Fruit fly (Drosophila melanogaster) whole organism, embryonic: ENCODE results near the gene CG13876.

Experiments
- Ada2b ChIP-seq: fragments of 200-800 bp; sonication (Bioruptor generic); IDR thresholded peaks from 2 replicates; pipeline ENCODE4 v1.3.6; 2022; ENCODE audit warnings: missing biosample characterization, missing genetic modification characterization
- Atf3 ChIP-seq: fragments of 200-800 bp; sonication (Bioruptor generic); optimal IDR thresholded peaks from 3 replicates; lab custom pipeline; 2016; ENCODE audit warnings: missing biosample characterization, missing genetic modification characterization
- BEAF-32 ChIP-seq: fragments of 200-800 bp; sonication (Bioruptor generic); optimal IDR thresholded peaks from 3 replicates; lab custom pipeline; 2017; ENCODE audit warnings: missing biosample characterization, missing genetic modification characterization, mild to moderate bottlenecking, moderate library complexity, missing genetic modification reagents
- C15 ChIP-seq: fragments of 200-800 bp; sonication (Bioruptor generic); IDR thresholded peaks from 3 replicates; pipeline ENCODE4 v1.3.6; 2022; ENCODE audit warnings: missing biosample characterization, missing genetic modification characterization
- CG10267 ChIP-seq: fragments of 200-800 bp; sonication (Bioruptor generic); optimal IDR thresholded peaks from 2 replicates; lab custom pipeline; 2018; ENCODE audit warnings: missing biosample characterization, mild to moderate bottlenecking, missing genetic modification characterization, moderate library complexity
- CG10543 ChIP-seq: fragments of 200-800 bp; sonication (Bioruptor generic); optimal IDR thresholded peaks from 3 replicates; lab custom pipeline; 2017; ENCODE audit warnings: missing biosample characterization, mild to moderate bottlenecking, missing genetic modification characterization, moderate library complexity
- CG11398 ChIP-seq: fragments of 200-800 bp; sonication (Bioruptor generic); optimal IDR thresholded peaks from 2 replicates; lab custom pipeline; 2016; ENCODE audit warnings: missing biosample characterization, missing genetic modification characterization
- CG11504 ChIP-seq: fragments of 200-800 bp; sonication (Bioruptor generic); optimal IDR thresholded peaks from 3 replicates; lab custom pipeline; 2019; ENCODE audit warnings: missing biosample characterization, mild to moderate bottlenecking, missing genetic modification characterization, moderate library complexity
- CG12299 ChIP-seq: fragments of 200-800 bp; sonication (Bioruptor generic); optimal IDR thresholded peaks from 2 replicates; lab custom pipeline; 2018; ENCODE audit warnings: missing biosample characterization, mild to moderate bottlenecking, missing genetic modification characterization
- CG12659 ChIP-seq: fragments of 200-800 bp; sonication (Bioruptor generic); optimal IDR thresholded peaks from 3 replicates; lab custom pipeline; 2017; ENCODE audit warnings: mild to moderate bottlenecking, missing biosample characterization, missing genetic modification reagents, missing genetic modification characterization
- CG12744 ChIP-seq: fragments of 200-800 bp; sonication (Bioruptor generic); optimal IDR thresholded peaks from 2 replicates; lab custom pipeline; 2016; ENCODE audit warnings: missing biosample characterization, missing genetic modification characterization
- CG12942 ChIP-seq: fragments of 200-800 bp; sonication (Bioruptor generic); optimal IDR thresholded peaks from 3 replicates; lab custom pipeline; 2016; ENCODE audit warnings: missing biosample characterization, missing genetic modification characterization
- CG13287 ChIP-seq: fragments of 200-800 bp; sonication (Bioruptor generic); IDR thresholded peaks from 2 replicates; pipeline ENCODE4 v1.3.6; 2022; ENCODE audit warnings: missing biosample characterization, missing genetic modification characterization; ENCODE audit not compliant: partially characterized antibody
- CG13296 ChIP-seq: fragments of 200-800 bp; sonication (Bioruptor generic); optimal IDR thresholded peaks from 3 replicates; lab custom pipeline; 2018; ENCODE audit warnings: missing biosample characterization, mild to moderate bottlenecking, missing genetic modification characterization
- CG13424 ChIP-seq: fragments of 200-800 bp; sonication (Bioruptor generic); optimal IDR thresholded peaks from 2 replicates; lab custom pipeline; 2019; ENCODE audit warnings: missing biosample characterization, mild to moderate bottlenecking, missing genetic modification characterization, moderate library complexity
- CG14050 ChIP-seq: fragments of 200-800 bp; sonication (Bioruptor generic); IDR thresholded peaks from 3 replicates; pipeline ENCODE4 v1.3.6; 2022; ENCODE audit warnings: missing biosample characterization, missing genetic modification characterization
- CG14667 ChIP-seq: fragments of 200-800 bp; sonication (Bioruptor generic); IDR thresholded peaks from 2 replicates; pipeline ENCODE4 v1.3.6; 2022; ENCODE audit warnings: missing biosample characterization, missing genetic modification characterization
- CG15011 ChIP-seq: fragments of 200-800 bp; sonication (Bioruptor generic); optimal IDR thresholded peaks from 3 replicates; lab custom pipeline; 2018; ENCODE audit warnings: missing biosample characterization, mild to moderate bottlenecking, missing genetic modification characterization
- CG16779 ChIP-seq: fragments of 200-800 bp; sonication (Bioruptor generic); IDR thresholded peaks from 2 replicates; pipeline ENCODE4 v1.3.6; 2022; ENCODE audit warnings: missing biosample characterization, missing genetic modification characterization
- CG16863 ChIP-seq: fragments of 200-800 bp; sonication (Bioruptor generic); optimal IDR thresholded peaks from 3 replicates; lab custom pipeline; 2016; ENCODE audit warnings: missing biosample characterization, missing genetic modification characterization
- CG2202 ChIP-seq: fragments of 200-800 bp; sonication (Bioruptor generic); optimal IDR thresholded peaks from 2 replicates; lab custom pipeline; 2018; ENCODE audit warnings: missing biosample characterization, mild to moderate bottlenecking, missing genetic modification characterization
- CG32532 ChIP-seq: fragments of 200-800 bp; sonication (Bioruptor generic); IDR thresholded peaks from 2 replicates; pipeline ENCODE4 v1.3.6; 2022; ENCODE audit warnings: missing biosample characterization, missing genetic modification characterization
- CG4854 ChIP-seq: fragments of 200-800 bp; sonication (Bioruptor generic); optimal IDR thresholded peaks from 2 replicates; lab custom pipeline; 2016; ENCODE audit warnings: missing biosample characterization, missing genetic modification characterization, inconsistent platforms
- CG7372 ChIP-seq: fragments of 200-800 bp; sonication (Bioruptor generic); IDR thresholded peaks from 2 replicates; pipeline ENCODE4 v1.3.6; 2022; ENCODE audit warnings: missing biosample characterization, missing genetic modification characterization
- CG7745 ChIP-seq: fragments of 200-800 bp; sonication (Bioruptor generic); optimal IDR thresholded peaks from 2 replicates; lab custom pipeline; 2018; ENCODE audit warnings: missing biosample characterization, mild to moderate bottlenecking, missing genetic modification characterization, moderate library complexity
- CG7786 ChIP-seq: fragments of 200-800 bp; sonication (Bioruptor generic); optimal IDR thresholded peaks from 2 replicates; lab custom pipeline; 2016; ENCODE audit warnings: missing biosample characterization, missing genetic modification characterization
- CG8089 ChIP-seq: fragments of 200-800 bp; sonication (Bioruptor generic); optimal IDR thresholded peaks from 3 replicates; lab custom pipeline; 2016; ENCODE audit warnings: missing biosample characterization, missing genetic modification characterization
- Dll ChIP-seq: fragments of 200-800 bp; sonication (Bioruptor generic); IDR thresholded peaks from 4 replicates; pipeline ENCODE4 v1.3.6; 2022; ENCODE audit warnings: missing biosample characterization, missing genetic modification characterization; ENCODE audit not compliant: partially characterized antibody
- E2f2 ChIP-seq: fragments of 200-800 bp; sonication (Bioruptor generic); IDR thresholded peaks from 2 replicates; pipeline ENCODE4 v1.3.6; 2022; ENCODE audit warnings: missing biosample characterization, missing genetic modification characterization
- Elba2 ChIP-seq: fragments of 200-800 bp; sonication (Bioruptor generic); optimal IDR thresholded peaks from 3 replicates; lab custom pipeline; 2016; ENCODE audit warnings: missing biosample characterization, missing genetic modification characterization
- Ets65A ChIP-seq: fragments of 200-800 bp; sonication (Bioruptor generic); peaks from one replicate; lab custom pipeline; 2016; ENCODE audit warnings: missing biosample characterization, missing genetic modification characterization
- HmgD ChIP-seq: fragments of 200-800 bp; sonication (Bioruptor generic); optimal IDR thresholded peaks from 3 replicates; lab custom pipeline; 2016; ENCODE audit warnings: missing biosample characterization, missing genetic modification characterization
- Meics ChIP-seq: fragments of 200-800 bp; sonication (Bioruptor generic); optimal IDR thresholded peaks from 2 replicates; lab custom pipeline; 2017; ENCODE audit warnings: missing biosample characterization, mild to moderate bottlenecking, missing genetic modification characterization
- Optix ChIP-seq: fragments of 200-800 bp; sonication (Bioruptor generic); IDR thresholded peaks from 3 replicates; pipeline ENCODE4 v1.3.6; 2022; ENCODE audit warnings: missing biosample characterization, missing genetic modification characterization
- Six4 ChIP-seq: fragments of 200-800 bp; sonication (Bioruptor generic); optimal IDR thresholded peaks from 2 replicates; lab custom pipeline; 2016; ENCODE audit warnings: missing biosample characterization, missing genetic modification characterization
- Sox102F ChIP-seq: fragments of 200-800 bp; sonication (Bioruptor generic); optimal IDR thresholded peaks from 2 replicates; lab custom pipeline; 2018; ENCODE audit warnings: missing biosample characterization, mild to moderate bottlenecking, missing genetic modification characterization, moderate library complexity
- bowl ChIP-seq: fragments of 200-800 bp; sonication (Bioruptor generic); IDR thresholded peaks from 2 replicates; pipeline ENCODE4 v1.3.6; 2022; ENCODE audit warnings: missing biosample characterization, missing genetic modification characterization
- crp ChIP-seq, 2 experiments: fragments of 200-800 bp; sonication (Bioruptor generic); optimal IDR thresholded peaks; 2 replicates in 1 of 2; 3 replicates in 1 of 2; lab custom pipeline; 2017; ENCODE audit warnings: missing biosample characterization in 2 of 2, missing genetic modification characterization in 2 of 2, mild to moderate bottlenecking in 1 of 2, moderate library complexity in 1 of 2
- dm ChIP-seq: fragments of 200-800 bp; sonication (Bioruptor generic); optimal IDR thresholded peaks from 3 replicates; lab custom pipeline; 2016; ENCODE audit warnings: missing biosample characterization, missing genetic modification characterization
- ems ChIP-seq: fragments of 200-800 bp; sonication (Bioruptor generic); optimal IDR thresholded peaks from 3 replicates; lab custom pipeline; 2016; ENCODE audit warnings: missing biosample characterization, missing genetic modification characterization
- ewg ChIP-seq: fragments of 200-800 bp; sonication (Bioruptor generic); optimal IDR thresholded peaks from 3 replicates; lab custom pipeline; 2017; ENCODE audit warnings: mild to moderate bottlenecking, missing biosample characterization, missing genetic modification reagents, missing genetic modification characterization
- h ChIP-seq: fragments of >200 bp; optimal IDR thresholded peaks from 2 replicates; lab custom pipeline; 2017
- mld ChIP-seq: fragments of 200-800 bp; sonication (Bioruptor generic); IDR thresholded peaks from 3 replicates; pipeline ENCODE4 v1.3.6; 2022; ENCODE audit warnings: missing biosample characterization, missing genetic modification characterization; ENCODE audit not compliant: partially characterized antibody
- peb ChIP-seq: fragments of 200-800 bp; sonication (Bioruptor generic); IDR thresholded peaks from 2 replicates; pipeline ENCODE4 v1.3.6; 2022; ENCODE audit warnings: missing biosample characterization, missing genetic modification characterization
- repo ChIP-seq: fragments of 200-800 bp; sonication (Bioruptor generic); optimal IDR thresholded peaks from 2 replicates; lab custom pipeline; 2016; ENCODE audit warnings: missing biosample characterization, missing genetic modification characterization
- rib ChIP-seq: fragments of 200-800 bp; sonication (Bioruptor generic); IDR thresholded peaks from 2 replicates; pipeline ENCODE4 v1.3.6; 2022; ENCODE audit warnings: missing biosample characterization, missing genetic modification characterization
- row ChIP-seq: fragments of 200-800 bp; sonication (Bioruptor generic); IDR thresholded peaks from 3 replicates; pipeline ENCODE4 v1.3.6; 2022; ENCODE audit warnings: missing biosample characterization, missing genetic modification characterization
- slou ChIP-seq: fragments of 200-800 bp; sonication (Bioruptor generic); optimal IDR thresholded peaks from 3 replicates; lab custom pipeline; 2016; ENCODE audit warnings: missing biosample characterization, missing genetic modification characterization
- ssp ChIP-seq: fragments of 200-800 bp; sonication (Bioruptor generic); IDR thresholded peaks from 2 replicates; pipeline ENCODE4 v1.3.6; 2022; ENCODE audit warnings: missing biosample characterization, missing genetic modification characterization
- tna ChIP-seq: fragments of 200-800 bp; sonication (Bioruptor generic); IDR thresholded peaks from 2 replicates; pipeline ENCODE4 v1.3.6; 2022; ENCODE audit warnings: missing biosample characterization, missing genetic modification characterization; ENCODE audit not compliant: partially characterized antibody
- zen ChIP-seq: fragments of 200-800 bp; sonication (Bioruptor generic); optimal IDR thresholded peaks from 3 replicates; lab custom pipeline; 2018; ENCODE audit warnings: missing biosample characterization, mild to moderate bottlenecking, missing genetic modification characterization, moderate library complexity

CG13876 gene

DNA sequence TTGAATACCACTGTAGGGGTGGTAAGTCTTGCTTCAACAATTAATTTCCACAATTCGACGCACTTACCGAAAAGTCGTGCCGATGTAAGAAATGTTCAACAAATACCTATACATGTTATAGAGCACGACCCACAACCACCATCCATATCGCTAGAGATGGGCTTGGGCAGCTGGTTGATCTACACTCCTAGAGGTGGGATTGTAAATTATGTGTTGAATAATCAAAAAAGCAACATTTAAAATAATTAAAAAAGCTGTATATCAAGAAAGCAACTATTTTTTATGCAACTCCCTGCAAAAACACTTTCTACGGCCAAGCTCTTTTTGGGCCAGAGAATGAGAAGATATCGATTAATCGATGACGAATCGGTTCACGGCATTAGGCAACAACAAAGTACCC lies 21.7 kb upstream of the CG13876 start, which contains the start of the genes CG34140, Mkp and Mtch (continued):
- TF ChIP-seq CG10267: peak; percentile 87
- peak; percentile 69 for TF ChIP-seq Six4 (GFP tag; lab: Kevin White, UChicago)
- TF ChIP-seq CG8089 (GFP tag; lab: Kevin White, UChicago): peak; percentile 75
- TF ChIP-seq CG32532: peak; percentile 91
- TF ChIP-seq CG2202 (tag; lab: Kevin White, UChicago): peak; percentile 71
- TF ChIP-seq zen (tag; lab: Kevin White, UChicago): peak; percentile 78
- TF ChIP-seq CG13296 (GFP tag; lab: Kevin White, UChicago): no peak
- peak; percentile 94 for TF ChIP-seq row (GFP tag; lab: Robert Waterston, UW)
- TF ChIP-seq bowl: peak; percentile 47; the same call in 1 of the 2 replicates
- no peak for TF ChIP-seq CG7745
- TF ChIP-seq CG12744: peak; percentile 82
- peak; percentile 90 for TF ChIP-seq tna (GFP tag; lab: Robert Waterston, UW)
- peak; percentile 89 for TF ChIP-seq CG7786
- TF ChIP-seq Ets65A (GFP tag; lab: Kevin White, UChicago): peak; percentile 99
- no peak for TF ChIP-seq Sox102F (GFP tag; lab: Kevin White, UChicago)
- no peak for TF ChIP-seq CG11504
- TF ChIP-seq Dll: peak; percentile 98
- TF ChIP-seq dm (GFP tag; lab: Kevin White, UChicago): peak; percentile 85
- TF ChIP-seq C15 (GFP tag; lab: Robert Waterston, UW): peak; percentile 67; the same call in 1 of the 3 replicates
- TF ChIP-seq CG14667 (GFP tag; lab: Robert Waterston, UW): peak; percentile 70
- peak; percentile 88 for TF ChIP-seq CG13424
- TF ChIP-seq CG15011 (GFP tag; lab: Kevin White, UChicago): no peak
- no peak for TF ChIP-seq CG4854 (GFP tag; lab: Kevin White, UChicago)
- TF ChIP-seq ems (GFP tag; lab: Kevin White, UChicago): peak; percentile 68
- TF ChIP-seq BEAF-32 (GFP tag; lab: Kevin White, UChicago): peak; percentile 97
- peak; percentile 85 for TF ChIP-seq Atf3 (GFP tag; lab: Kevin White, UChicago)
- TF ChIP-seq Ada2b: peak; percentile 73
- TF ChIP-seq Optix (GFP tag; lab: Robert Waterston, UW): peak; percentile 82
- TF ChIP-seq CG11398 (GFP tag; lab: Kevin White, UChicago): peak; percentile 71
- peak; percentile 60; the same call in 1 of the 3 replicates for TF ChIP-seq mld (GFP tag; lab: Robert Waterston, UW)
- peak; percentile 39 for TF ChIP-seq HmgD (GFP tag; lab: Kevin White, UChicago)
- TF ChIP-seq crp (GFP tag; optimal IDR thresholded peaks at IDR 0.05; lab: Kevin White, UChicago): peak; percentile 38 to 85
- TF ChIP-seq peb (GFP tag; lab: Robert Waterston, UW): peak; percentile 60; the same call in 1 of the 2 replicates
- peak; percentile 78 for TF ChIP-seq CG7372
- TF ChIP-seq CG13287 (GFP tag; lab: Robert Waterston, UW): peak; percentile 99
- no peak for TF ChIP-seq h (lab: Kevin White, UChicago)
- TF ChIP-seq repo (GFP tag; lab: Kevin White, UChicago): peak; percentile 82
- peak; percentile 85 for TF ChIP-seq CG16863 (GFP tag; lab: Kevin White, UChicago)
- TF ChIP-seq slou (GFP tag; lab: Kevin White, UChicago): peak; percentile 79
- peak; percentile 70; the same call in 2 of the 3 replicates for TF ChIP-seq CG14050 (GFP tag; lab: Robert Waterston, UW)
- TF ChIP-seq E2f2 (GFP tag; lab: Robert Waterston, UW): peak; percentile 70
- peak; percentile 89 for TF ChIP-seq CG12659
- peak; percentile 87 for TF ChIP-seq CG10543 (GFP tag; lab: Kevin White, UChicago)
- TF ChIP-seq ewg: peak; percentile 73
- peak; percentile 46; the same call in 1 of the 2 replicates for TF ChIP-seq CG16779 (GFP tag; lab: Robert Waterston, UW)
- TF ChIP-seq rib (GFP tag; lab: Robert Waterston, UW): peak; percentile 76
- no peak for TF ChIP-seq Meics (GFP tag; lab: Kevin White, UChicago)
- TF ChIP-seq ssp (GFP tag; lab: Robert Waterston, UW): peak; percentile 71
- peak; percentile 49 for TF ChIP-seq Elba2
- peak; percentile 86 for TF ChIP-seq CG12942 (GFP tag; lab: Kevin White, UChicago)
- TF ChIP-seq CG12299 (tag; lab: Kevin White, UChicago): peak; percentile 77
